Worm (Caenorhabditis elegans): ENCODE data around the gene msra-1.

DNA sequence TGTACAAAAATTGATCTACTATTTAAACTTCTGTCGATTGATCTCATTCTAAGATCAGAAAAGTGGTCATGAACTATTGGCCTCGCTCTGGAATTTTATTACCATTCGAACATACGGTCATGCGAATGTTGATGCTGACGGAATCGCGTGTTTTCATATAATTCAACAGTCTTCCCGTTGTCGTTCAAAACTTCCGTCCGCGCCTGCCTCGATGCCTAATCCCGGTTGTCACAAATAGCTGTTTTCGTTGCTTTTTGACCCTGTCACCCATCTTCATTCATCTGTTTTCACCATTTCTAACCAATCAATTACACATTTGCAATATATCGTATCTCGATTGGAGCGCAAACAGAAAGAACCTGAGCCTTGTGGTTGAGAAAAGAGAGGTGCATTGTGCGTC is 29.6 kb upstream of the msra-1 start:
- no peak for TF ChIP-seq lsy-2 (tag; optimal IDR thresholded peaks at IDR 0.05)
- TF ChIP-seq ceh-82 (tag; optimal IDR thresholded peaks at IDR 0.05): no peak
- no peak for TF ChIP-seq lin-13 (GFP tag; optimal IDR thresholded peaks at IDR 0.05)
- TF ChIP-seq nhr-77 (tag; optimal IDR thresholded peaks at IDR 0.05): no peak

Data from whole organism, L2 larva.